Worm (Caenorhabditis elegans) whole organism, L4 larva: Measurements from ENCODE around the gene Y46D2A.1.

Experiments
- F10B5.3 ChIP-seq: sonication (generic microtip); optimal IDR thresholded peaks from 2 replicates; lab custom pipeline; 2016; ENCODE audit warnings: mild to moderate bottlenecking, missing genetic modification characterization, missing compliant biosample characterization
- F44E2.7 ChIP-seq: fragments of 200-800 bp; sonication (Bioruptor generic); IDR thresholded peaks from 2 replicates; pipeline ENCODE4 v2.1.2; 2022; ENCODE audit warnings: missing genetic modification characterization, missing compliant biosample characterization
- Y48G9A.11 ChIP-seq: fragments of 200-800 bp; sonication (Bioruptor generic); IDR thresholded peaks from 2 replicates; pipeline ENCODE4 v1.3.6; 2022; ENCODE audit warnings: missing genetic modification reagents, missing genetic modification characterization, missing compliant biosample characterization
- Y75B8A.6 ChIP-seq: fragments of 200-800 bp; sonication (Bioruptor generic); IDR thresholded peaks from 2 replicates; pipeline ENCODE4 v1.3.6; 2022; ENCODE audit warnings: missing genetic modification reagents, missing genetic modification characterization, missing compliant biosample characterization
- arid-1 ChIP-seq: fragments of 200-800 bp; sonication (Bioruptor generic); conservative IDR thresholded peaks from 2 replicates; pipeline ENCODE4 v1.3.6; 2022; ENCODE audit warnings: missing genetic modification reagents, missing genetic modification characterization, missing compliant biosample characterization
- ceh-20 ChIP-seq: fragments of 200-800 bp; sonication (Bioruptor generic); IDR thresholded peaks from 2 replicates; pipeline ENCODE4 v1.3.6; 2022; ENCODE audit warnings: missing genetic modification reagents, missing genetic modification characterization, missing compliant biosample characterization
- ceh-28 ChIP-seq: fragments of 150-350 bp; optimal IDR thresholded peaks from 2 replicates; lab custom pipeline; 2014; ENCODE audit warnings: missing biosample characterization, missing genetic modification reagents, missing genetic modification characterization
- ceh-44 ChIP-seq: fragments of 200-800 bp; sonication (Bioruptor generic); IDR thresholded peaks from 2 replicates; pipeline ENCODE4 v1.3.6; 2022; ENCODE audit warnings: missing genetic modification reagents, missing genetic modification characterization, missing compliant biosample characterization
- daf-16 ChIP-seq, 3 experiments: sonication (generic microtip); optimal IDR thresholded peaks; 2 replicates each; lab custom pipeline; 2016 to 2017; ENCODE audit warnings: missing genetic modification characterization in 3 of 3, missing genetic modification reagents in 3 of 3, mild to moderate bottlenecking in 2 of 3, missing compliant biosample characterization in 2 of 3, missing biosample characterization in 1 of 3, moderate library complexity in 1 of 3
- dmd-6 ChIP-seq: fragments of 200-800 bp; sonication (Bioruptor generic); IDR thresholded peaks from 2 replicates; pipeline ENCODE4 v1.3.6; 2022; ENCODE audit warnings: missing genetic modification reagents, missing genetic modification characterization, missing compliant biosample characterization
- dmd-8 ChIP-seq: fragments of 200-800 bp; sonication (Bioruptor generic); IDR thresholded peaks from 2 replicates; pipeline ENCODE4 v1.3.6; 2022; ENCODE audit warnings: missing genetic modification characterization, missing compliant biosample characterization
- dmd-9 ChIP-seq: fragments of 200-800 bp; sonication (Bioruptor generic); IDR thresholded peaks from 2 replicates; pipeline ENCODE4 v1.3.6; 2022; ENCODE audit warnings: missing genetic modification reagents, missing genetic modification characterization, missing compliant biosample characterization
- dve-1 ChIP-seq: sonication (generic microtip); optimal IDR thresholded peaks from 2 replicates; lab custom pipeline; 2017; ENCODE audit warnings: antibody characterized with exemption, mild to moderate bottlenecking, missing genetic modification characterization, missing compliant biosample characterization; ENCODE audit not compliant: insufficient read depth
- fos-1 ChIP-seq: fragments of 150-350 bp; optimal IDR thresholded peaks from 2 replicates; lab custom pipeline; 2014; ENCODE audit warnings: missing biosample characterization, missing genetic modification characterization
- hlh-11 ChIP-seq: fragments of 200-800 bp; sonication (Bioruptor generic); optimal IDR thresholded peaks from 2 replicates; lab custom pipeline; 2018; ENCODE audit warnings: mild to moderate bottlenecking, missing genetic modification characterization, missing compliant biosample characterization
- hlh-30 ChIP-seq: sonication (generic microtip); optimal IDR thresholded peaks from 2 replicates; lab custom pipeline; 2017; ENCODE audit warnings: antibody characterized with exemption, mild to moderate bottlenecking, missing genetic modification characterization, missing compliant biosample characterization; ENCODE audit not compliant: insufficient read depth
- hmg-1.1 ChIP-seq: fragments of 200-800 bp; sonication (Bioruptor generic); IDR thresholded peaks from 2 replicates; pipeline ENCODE4 v1.3.6; 2022; ENCODE audit warnings: missing genetic modification reagents, missing genetic modification characterization, missing compliant biosample characterization
- lim-7 ChIP-seq: fragments of 200-800 bp; sonication (Bioruptor generic); IDR thresholded peaks from 2 replicates; pipeline ENCODE4 v1.3.6; 2022; ENCODE audit warnings: missing genetic modification characterization, missing compliant biosample characterization
- madf-5 ChIP-seq, 2 experiments: fragments of 200-800 bp; sonication (Bioruptor generic); IDR thresholded peaks; 2 replicates each; pipeline ENCODE4 v1.3.6; 2022; ENCODE audit warnings: missing compliant biosample characterization in 2 of 2, missing genetic modification characterization in 2 of 2
- mdl-1 ChIP-seq, 2 experiments: fragments of 150-350 bp in 1 of 2; sonication (generic microtip) in 1 of 2; optimal IDR thresholded peaks; 2 replicates each; lab custom pipeline; 2014 to 2017; ENCODE audit warnings: missing biosample characterization in 2 of 2, missing genetic modification characterization in 2 of 2
- mdt-29 ChIP-seq: fragments of 200-800 bp; sonication (Bioruptor generic); IDR thresholded peaks from 2 replicates; pipeline ENCODE4 v1.3.6; 2022; ENCODE audit warnings: missing genetic modification reagents, missing genetic modification characterization, missing compliant biosample characterization
- mxl-2 ChIP-seq: fragments of 200-800 bp; sonication (Bioruptor generic); conservative IDR thresholded peaks from 2 replicates; pipeline ENCODE4 v1.3.6; 2022; ENCODE audit warnings: missing genetic modification reagents, missing genetic modification characterization, missing compliant biosample characterization
- nhr-11 ChIP-seq: fragments of 150-350 bp; optimal IDR thresholded peaks from 2 replicates; lab custom pipeline; 2014; ENCODE audit warnings: missing biosample characterization, missing genetic modification characterization
- nhr-237 ChIP-seq: sonication (generic microtip); optimal IDR thresholded peaks from 2 replicates; lab custom pipeline; 2017; ENCODE audit warnings: missing biosample characterization, missing genetic modification characterization
- nhr-28 ChIP-seq: fragments of 150-350 bp; optimal IDR thresholded peaks from 2 replicates; lab custom pipeline; 2014; ENCODE audit warnings: missing biosample characterization, missing genetic modification characterization
- nhr-48 ChIP-seq: sonication (generic microtip); optimal IDR thresholded peaks from 2 replicates; lab custom pipeline; 2016; ENCODE audit warnings: mild to moderate bottlenecking, missing genetic modification characterization, missing compliant biosample characterization
- nhr-76 ChIP-seq: fragments of 150-350 bp; optimal IDR thresholded peaks from 2 replicates; lab custom pipeline; 2014; ENCODE audit warnings: missing biosample characterization, missing genetic modification characterization
- php-3 ChIP-seq: fragments of 200-800 bp; sonication (Bioruptor generic); IDR thresholded peaks from 2 replicates; pipeline ENCODE4 v1.3.6; 2022; ENCODE audit warnings: missing genetic modification reagents, missing genetic modification characterization, missing compliant biosample characterization
- pqm-1 ChIP-seq: sonication (generic microtip); optimal IDR thresholded peaks from 2 replicates; lab custom pipeline; 2017; ENCODE audit warnings: missing biosample characterization, missing genetic modification characterization
- rbr-2 ChIP-seq: sonication (generic microtip); optimal IDR thresholded peaks from 2 replicates; lab custom pipeline; 2016; ENCODE audit warnings: missing genotype, missing genetic modification characterization, missing compliant biosample characterization
- saeg-2 ChIP-seq: fragments of 200-800 bp; sonication (Bioruptor generic); IDR thresholded peaks from 2 replicates; pipeline ENCODE4 v1.3.6; 2022; ENCODE audit warnings: missing genetic modification reagents, missing genetic modification characterization, missing compliant biosample characterization
- sdz-12 ChIP-seq: fragments of 200-800 bp; sonication (Bioruptor generic); optimal IDR thresholded peaks from 2 replicates; lab custom pipeline; 2018; ENCODE audit warnings: mild to moderate bottlenecking, missing genetic modification characterization, missing compliant biosample characterization
- unc-62 ChIP-seq, 3 experiments: fragments of 150-350 bp in 1 of 3; sonication (generic microtip); optimal IDR thresholded peaks in 2 of 3; peaks in 1 of 3; 1 replicate in 1 of 3; 2 replicates in 2 of 3; lab custom pipeline; 2014 to 2017; ENCODE audit warnings: missing biosample characterization in 3 of 3, missing genetic modification characterization in 3 of 3, missing genetic modification reagents in 3 of 3, missing genotype in 1 of 3
- zag-1 ChIP-seq: fragments of 150-350 bp; optimal IDR thresholded peaks from 2 replicates; lab custom pipeline; 2014; ENCODE audit warnings: missing biosample characterization, missing genetic modification characterization
- zip-11 ChIP-seq: fragments of 200-800 bp; sonication (Bioruptor generic); IDR thresholded peaks from 2 replicates; pipeline ENCODE4 v1.3.6; 2022; ENCODE audit warnings: missing genetic modification characterization, missing compliant biosample characterization

Y46D2A.1 gene

DNA sequence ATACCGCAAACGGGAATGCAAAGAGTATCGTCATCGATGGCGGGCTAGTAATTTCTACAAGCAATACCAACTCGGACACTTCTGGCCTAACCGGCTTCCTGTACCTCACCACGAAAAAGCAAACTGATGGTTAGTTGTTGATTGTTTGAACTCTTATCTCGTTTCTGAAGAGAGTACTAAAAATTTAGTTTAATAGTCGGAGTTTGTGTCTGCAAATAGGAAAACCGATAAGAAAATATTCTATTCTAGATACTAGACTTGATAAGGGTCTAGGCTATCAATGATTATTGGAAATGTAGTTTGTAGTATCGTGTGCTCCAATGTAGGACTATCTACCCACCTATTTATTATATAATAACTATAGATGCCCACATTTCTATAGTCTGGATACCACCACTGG lies 3.5 kb upstream of the Y46D2A.1 start:
- TF ChIP-seq dve-1 (tag; lab: Kevin White, UChicago) = peak; percentile 23
- no peak for TF ChIP-seq mxl-2
- TF ChIP-seq hlh-11 (tag; lab: Kevin White, UChicago) = peak; percentile 43
- TF ChIP-seq dmd-6 (GFP tag; lab: Robert Waterston, UW) = peak; percentile 73
- no peak for TF ChIP-seq nhr-237 (tag; lab: Kevin White, UChicago)
- peak; percentile 33 for TF ChIP-seq pqm-1 (tag; lab: Kevin White, UChicago)
- no peak for TF ChIP-seq daf-16 (GFP tag; optimal IDR thresholded peaks at IDR 0.05; lab: Kevin White, UChicago)
- peak; percentile 20 for TF ChIP-seq daf-16 (tag; optimal IDR thresholded peaks at IDR 0.05; lab: Kevin White, UChicago)
- TF ChIP-seq nhr-28 (tag; lab: Kevin White, UChicago) = peak; percentile 68
- peak; percentile 87 for TF ChIP-seq php-3 (GFP tag; lab: Robert Waterston, UW)
- TF ChIP-seq, all 104 proteins: peak for 7

DNA sequence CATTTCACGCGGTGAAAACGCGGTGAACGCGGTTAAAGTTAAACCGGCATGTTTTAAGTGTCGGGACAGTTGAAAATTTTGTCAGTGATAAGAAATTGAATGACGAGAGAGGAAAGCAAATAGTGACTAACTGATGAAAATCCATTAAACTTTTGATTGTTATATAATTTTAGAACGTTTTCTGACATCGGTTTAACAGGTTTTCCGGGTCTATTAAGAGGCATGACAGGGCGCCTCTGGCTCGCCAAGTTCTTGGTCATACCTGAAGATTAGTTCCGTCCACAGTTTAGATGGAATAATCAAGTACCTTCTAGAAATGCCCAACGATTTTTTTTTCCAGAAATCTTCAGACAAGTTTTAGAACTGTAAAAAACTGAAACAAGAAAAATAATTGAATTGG lies 822 bp downstream of the Y46D2A.1 start, which contains the start of gene Y46D2A.2:
Y46D2A.2 (minus strand) TSS at position 101 of the 400 bp plus-strand sequence.
- no peak for TF ChIP-seq rbr-2 (tag; lab: Kevin White, UChicago)
- no peak for TF ChIP-seq zag-1 (tag; lab: Kevin White, UChicago)
- no peak for TF ChIP-seq Y48G9A.11
- TF ChIP-seq dmd-8 (GFP tag; lab: Robert Waterston, UW) = no peak
- TF ChIP-seq ceh-28 (tag; lab: Kevin White, UChicago) = no peak
- TF ChIP-seq mdl-1 (tag; optimal IDR thresholded peaks at IDR 0.05; lab: Kevin White, UChicago) = no peak
- no peak for TF ChIP-seq mxl-2
- TF ChIP-seq dmd-9 (GFP tag; lab: Robert Waterston, UW) = no peak
- TF ChIP-seq sdz-12 = no peak
- no peak for TF ChIP-seq nhr-11 (tag; lab: Kevin White, UChicago)
- no peak for TF ChIP-seq mdt-29
- no peak for TF ChIP-seq nhr-48
- TF ChIP-seq hlh-11 (tag; lab: Kevin White, UChicago) = no peak

DNA sequence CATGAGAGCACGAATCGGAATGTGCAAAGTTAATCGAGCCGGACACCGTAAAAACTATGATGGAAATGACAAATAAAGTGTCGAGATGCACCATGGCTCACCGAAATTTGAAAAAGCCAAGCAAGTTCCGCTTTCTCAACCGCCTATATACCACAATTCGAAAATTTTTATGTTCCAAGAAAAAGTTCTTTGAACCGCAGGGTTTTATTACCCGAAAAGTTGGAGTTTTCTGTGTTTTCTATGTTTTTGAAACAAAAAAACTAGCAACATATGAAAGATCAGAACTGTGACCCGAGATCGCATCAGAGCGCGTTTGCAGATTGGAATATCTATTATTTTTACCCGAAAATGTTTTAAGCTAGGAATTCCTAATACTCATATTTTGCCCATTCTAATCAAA lies 4.7 kb downstream of the Y46D2A.1 start, which contains the start of gene Y46D2A.3:
Y46D2A.3 (minus strand) TSS at position 101 of the 400 bp plus-strand sequence.
- TF ChIP-seq nhr-76 (tag; lab: Kevin White, UChicago) (no peak), lim-7 (GFP tag; lab: Robert Waterston, UW) (no peak), hmg-1.1 (no peak), unc-62 (GFP tag; optimal IDR thresholded peaks at IDR 0.05 in 1 of 2; lab: Kevin White, UChicago) (no peak), unc-62 (tag; optimal IDR thresholded peaks at IDR 0.05; lab: Kevin White, UChicago) (no peak), hlh-30 (no peak), mdl-1 (tag; optimal IDR thresholded peaks at IDR 0.05; lab: Kevin White, UChicago) (no peak), F10B5.3 (tag; lab: Kevin White, UChicago) (no peak), rbr-2 (tag; lab: Kevin White, UChicago) (no peak), fos-1 (tag; lab: Kevin White, UChicago) (no peak), madf-5 (GFP tag; IDR thresholded peaks at IDR 0.05; lab: Robert Waterston, UW) (no peak), F44E2.7 (no peak), zag-1 (tag; lab: Kevin White, UChicago) (no peak), ceh-44 (GFP tag; lab: Robert Waterston, UW) (no peak), ceh-20 (GFP tag; lab: Robert Waterston, UW) (no peak), Y75B8A.6 (GFP tag; lab: Robert Waterston, UW) (no peak)
- TF ChIP-seq, all 104 proteins: peak for 0

DNA sequence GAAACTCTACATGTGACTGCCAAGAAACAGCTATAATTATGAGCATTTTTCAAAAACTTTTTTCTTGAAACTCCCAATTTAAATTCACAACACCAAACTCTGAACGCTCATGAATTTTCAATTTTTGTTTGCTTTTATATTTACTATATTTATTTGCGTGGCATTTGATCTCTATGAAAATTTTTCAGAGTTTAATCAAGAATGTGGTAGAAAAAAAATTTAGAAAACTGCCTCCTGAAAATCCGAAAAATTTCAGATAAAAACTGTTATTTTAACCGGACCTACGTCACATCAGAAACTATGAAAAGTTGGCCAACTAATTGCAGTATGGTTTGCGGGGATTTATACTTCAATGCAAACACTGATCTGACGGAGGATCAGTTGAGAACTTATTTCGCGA lies 9.7 kb downstream of the Y46D2A.1 start, which contains the start of gene irld-27:
irld-27 (plus strand) TSS at position 301 of the 400 bp plus-strand sequence.
- TF ChIP-seq saeg-2 (GFP tag; lab: Robert Waterston, UW) = no peak
- no peak for TF ChIP-seq zip-11 (GFP tag; lab: Robert Waterston, UW)
- TF ChIP-seq arid-1 (GFP tag; lab: Robert Waterston, UW) = no peak
- TF ChIP-seq nhr-48 = no peak
- no peak for TF ChIP-seq mdt-29
